Worm (Caenorhabditis elegans): ENCODE data around the gene T12D8.5.

Gene T12D8.5

DNA sequence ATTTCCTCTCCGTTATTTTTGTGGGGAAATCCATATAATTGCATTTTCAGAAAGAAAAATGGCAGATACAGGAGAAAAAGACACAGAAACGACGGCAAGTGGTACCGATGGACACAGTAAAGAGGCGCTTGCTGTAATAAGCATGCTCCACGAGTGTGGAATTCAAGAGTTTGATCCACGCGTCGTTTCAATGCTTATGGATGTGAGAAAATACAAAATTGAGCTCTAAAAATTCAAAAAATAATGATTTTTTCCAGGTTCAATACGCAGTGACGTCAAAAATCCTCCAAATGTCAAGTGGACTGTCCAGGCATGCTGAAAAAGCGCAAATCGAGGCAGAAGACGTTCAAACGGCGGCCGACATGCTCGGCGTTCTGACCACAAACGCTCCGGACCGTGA, 2.4 kb downstream of the T12D8.5 start, which contains the start of gene taf-9:
TSS of gene taf-9 (plus strand) at position 51 of the 400 bp plus-strand sequence.
- TF ChIP-seq hmg-1.2 (GFP tag; IDR thresholded peaks at IDR 0.05): peak; percentile 6; the same call in 1 of the 2 replicates
- no peak for TF ChIP-seq rcor-1 (GFP tag; IDR thresholded peaks at IDR 0.05)
- no peak for TF ChIP-seq rec-8 (tag; optimal IDR thresholded peaks at IDR 0.05)
- peak; percentile 71 for TF ChIP-seq repo-1 (tag; optimal IDR thresholded peaks at IDR 0.05)
- 0 out of 2 replicates have a peak, but pooled peaks have one; percentile 27 for TF ChIP-seq hsf-1 (GFP tag; IDR thresholded peaks at IDR 0.05)
- no peak for TF ChIP-seq ccch-3 (GFP tag; optimal IDR thresholded peaks at IDR 0.05)
- TF ChIP-seq aptf-3 (GFP tag; IDR thresholded peaks at IDR 0.05): 0 out of 2 replicates have a peak, but pooled peaks have one; percentile 12
- TF ChIP-seq dox-1 (GFP tag; IDR thresholded peaks at IDR 0.05): no peak
- TF ChIP-seq ceh-100 (GFP tag; IDR thresholded peaks at IDR 0.05): no peak
- no peak for TF ChIP-seq cebp-1 (GFP tag; IDR thresholded peaks at IDR 0.05)
- TF ChIP-seq cebp-1 (tag; optimal IDR thresholded peaks at IDR 0.05): peak; percentile 14
- no peak; the same call in 1 of the 2 replicates for TF ChIP-seq zfh-2 (GFP tag; conservative IDR thresholded peaks at IDR 0.05)
- TF ChIP-seq lir-1 (GFP tag; conservative IDR thresholded peaks at IDR 0.05): no peak
- TF ChIP-seq T07F8.4 (tag; optimal IDR thresholded peaks at IDR 0.05): no peak
- no peak for TF ChIP-seq B0261.1 (tag; optimal IDR thresholded peaks at IDR 0.05)
- no peak for TF ChIP-seq B0035.1 (tag; optimal IDR thresholded peaks at IDR 0.05)
- peak; percentile 58; the same call in 1 of the 2 replicates for TF ChIP-seq Y53G8AR.9 (GFP tag; conservative IDR thresholded peaks at IDR 0.05)
- TF ChIP-seq D2030.7 (GFP tag; IDR thresholded peaks at IDR 0.05): 0 out of 2 replicates have a peak, but pooled peaks have one; percentile 30
- no peak for TF ChIP-seq F49E8.2 (tag; optimal IDR thresholded peaks at IDR 0.05; ENCODE audit: insufficient read depth)
- no peak for TF ChIP-seq nhr-120 (GFP tag; IDR thresholded peaks at IDR 0.05)
- no peak for TF ChIP-seq C06A6.2 (GFP tag; conservative IDR thresholded peaks at IDR 0.05)
- no peak for TF ChIP-seq mcd-1 (GFP tag; IDR thresholded peaks at IDR 0.05)
- TF ChIP-seq attf-6 (GFP tag; IDR thresholded peaks at IDR 0.05): 0 out of 2 replicates have a peak, but pooled peaks have one; percentile 21
- TF ChIP-seq Y56A3A.18 (GFP tag; IDR thresholded peaks at IDR 0.05): no peak
- 0 out of 2 replicates have a peak, but pooled peaks have one; percentile 39 for TF ChIP-seq ceh-58 (GFP tag; IDR thresholded peaks at IDR 0.05)
- peak; percentile 18 for TF ChIP-seq F10E7.11 (tag; optimal IDR thresholded peaks at IDR 0.05)
- TF ChIP-seq snpc-3.4 (tag; optimal IDR thresholded peaks at IDR 0.05): peak; percentile 2
- TF ChIP-seq nfya-1 (tag; optimal IDR thresholded peaks at IDR 0.05; ENCODE audit: borderline replicate concordance, insufficient read depth): no peak

DNA sequence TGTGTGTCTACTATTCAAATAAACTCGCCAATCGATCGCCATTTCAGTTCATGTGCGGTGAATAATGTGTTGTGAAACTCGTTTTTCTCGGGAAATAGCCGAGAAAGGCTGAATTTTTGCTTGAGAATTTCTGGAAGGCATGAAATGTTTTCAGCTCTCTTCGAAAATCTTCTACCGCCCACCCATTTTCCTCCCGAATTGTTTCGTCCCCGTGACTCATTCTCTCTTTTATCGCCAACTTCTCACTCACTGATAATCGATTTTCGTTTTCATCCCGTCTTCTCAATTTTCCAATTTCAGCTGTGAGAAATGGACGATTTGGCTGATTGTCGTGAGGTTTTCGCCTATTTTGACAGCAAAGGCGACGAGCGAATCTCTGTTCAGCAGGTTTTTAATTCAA, 3.6 kb downstream of the T12D8.5 start, which contains the start of gene mlc-5:
TSS of gene mlc-5 (plus strand) at position 301 of the 400 bp plus-strand sequence.
- no peak for TF ChIP-seq nhr-27 (tag; optimal IDR thresholded peaks at IDR 0.05)
- no peak for TF ChIP-seq B0261.1 (tag; optimal IDR thresholded peaks at IDR 0.05)
- TF ChIP-seq madf-10 (tag; optimal IDR thresholded peaks at IDR 0.05): no peak
- no peak for TF ChIP-seq bed-2 (GFP tag; IDR thresholded peaks at IDR 0.05)
- TF ChIP-seq nfya-1 (tag; optimal IDR thresholded peaks at IDR 0.05; ENCODE audit: borderline replicate concordance, insufficient read depth): no peak
- TF ChIP-seq tbp1 (GFP tag; optimal IDR thresholded peaks at IDR 0.05): no peak
- TF ChIP-seq chd-7 (tag; optimal IDR thresholded peaks at IDR 0.05): no peak
- TF ChIP-seq cebp-2 (GFP tag; IDR thresholded peaks at IDR 0.05): no peak
- TF ChIP-seq ceh-58 (GFP tag; IDR thresholded peaks at IDR 0.05): no peak
- no peak for TF ChIP-seq T26A5.8 (tag; optimal IDR thresholded peaks at IDR 0.05)

DNA sequence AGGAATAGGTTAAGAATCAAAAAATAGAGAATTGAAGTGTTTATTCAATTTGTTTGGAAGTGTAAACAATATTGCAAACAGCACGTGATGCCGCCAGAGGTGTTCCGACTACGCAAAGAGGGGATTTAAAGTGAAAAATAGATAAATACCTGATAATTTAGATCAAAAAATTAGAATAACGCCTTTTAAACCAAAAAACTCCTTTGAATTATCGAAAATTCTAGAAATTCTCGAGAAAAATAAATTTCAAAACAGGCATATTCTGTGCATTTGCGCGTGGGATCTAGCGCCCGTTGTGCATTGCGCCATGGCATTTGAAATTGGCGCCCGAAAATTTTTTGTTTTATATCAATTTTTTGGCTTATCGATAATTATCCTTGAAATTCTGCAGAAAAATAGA, 4.3 kb downstream of the T12D8.5 start, which contains the start of gene hip-1:
TSS of gene hip-1 (minus strand) at position 225 of the 400 bp plus-strand sequence.
- TF ChIP-seq Y56A3A.18 (GFP tag; IDR thresholded peaks at IDR 0.05) (no peak), somi-1 (GFP tag; optimal IDR thresholded peaks at IDR 0.05) (no peak), mes-4 (tag; optimal IDR thresholded peaks at IDR 0.05) (no peak), athp-1 (tag; optimal IDR thresholded peaks at IDR 0.05) (no peak), rpc-1 (optimal IDR thresholded peaks at IDR 0.05) (peak; percentile 13), rpc-1 (tag; optimal IDR thresholded peaks at IDR 0.05) (no peak), dox-1 (GFP tag; IDR thresholded peaks at IDR 0.05) (peak; percentile 47; the same call in 1 of the 2 replicates), B0035.1 (tag; optimal IDR thresholded peaks at IDR 0.05) (no peak), hrde-1 (tag; optimal IDR thresholded peaks at IDR 0.05; ENCODE audit: borderline replicate concordance) (no peak), F33H1.4 (GFP tag; IDR thresholded peaks at IDR 0.05) (peak; percentile 57), snpc-3.4 (tag; optimal IDR thresholded peaks at IDR 0.05) (peak; percentile 37), lin-35 (GFP tag; optimal IDR thresholded peaks at IDR 0.05) (peak in 1 of 3 experiments; percentile 65), attf-5 (GFP tag; optimal IDR thresholded peaks at IDR 0.05) (peak; percentile 62), snpc-4 (GFP tag; optimal IDR thresholded peaks at IDR 0.05) (no peak), snpc-4 (tag; optimal IDR thresholded peaks at IDR 0.05) (peak in 2 of 4 experiments; percentile 1 to 26)
